Worm (Caenorhabditis elegans): ENCODE data around the gene uig-1.
A peak's percentile ranks its signal among the peaks of the same experiment; 100 is the strongest.

- TF ChIP-seq pha-4 (GFP tag; IDR thresholded peaks at IDR 0.05): no peak
- TF ChIP-seq pha-4 (tag; optimal IDR thresholded peaks at IDR 0.05): no peak
- peak; percentile 63 for TF ChIP-seq dpl-1 (GFP tag; optimal IDR thresholded peaks at IDR 0.05)
- TF ChIP-seq zag-1 (tag; optimal IDR thresholded peaks at IDR 0.05): no peak
- no peak for TF ChIP-seq dmd-6 (GFP tag; IDR thresholded peaks at IDR 0.05)
- TF ChIP-seq lin-13 (GFP tag; optimal IDR thresholded peaks at IDR 0.05): no peak
- no peak for TF ChIP-seq lin-29 (GFP tag; IDR thresholded peaks at IDR 0.05)
- TF ChIP-seq nhr-42 (GFP tag; IDR thresholded peaks at IDR 0.05): no peak
- TF ChIP-seq ceh-28 (tag; optimal IDR thresholded peaks at IDR 0.05): no peak
- no peak for TF ChIP-seq nhr-41 (GFP tag; IDR thresholded peaks at IDR 0.05)
Measured at ce11 chrV:13312210-13312676, 16.5 kb upstream of the uig-1 start, which contains the start of gene nasp-2.
